Worm (Caenorhabditis elegans) whole organism, L3 larva: ENCODE data around the gene W04H10.1.

Experiments used
- ZK546.5 ChIP-seq: sonication (generic microtip); optimal IDR thresholded peaks from 2 replicates; lab custom pipeline; 2017; ENCODE audit warnings: missing biosample characterization, missing genetic modification characterization
- aly-2 ChIP-seq: fragments of 150-350 bp; optimal IDR thresholded peaks from 2 replicates; lab custom pipeline; 2014; ENCODE audit warnings: missing biosample characterization, missing genetic modification characterization
- ama-1 ChIP-seq: fragments of 150-350 bp; optimal IDR thresholded peaks from 2 replicates; lab custom pipeline; 2018
- ceh-16 ChIP-seq: sonication (generic microtip); optimal IDR thresholded peaks from 2 replicates; lab custom pipeline; 2017; ENCODE audit warnings: missing biosample characterization, missing genetic modification characterization
- ceh-28 ChIP-seq: fragments of 150-350 bp; optimal IDR thresholded peaks from 2 replicates; lab custom pipeline; 2014; ENCODE audit warnings: missing biosample characterization, missing genetic modification reagents, missing genetic modification characterization
- ceh-82 ChIP-seq: fragments of 150-350 bp; optimal IDR thresholded peaks from 2 replicates; lab custom pipeline; 2014; ENCODE audit warnings: missing biosample characterization, missing genetic modification characterization
- ceh-9 ChIP-seq: sonication (generic microtip); optimal IDR thresholded peaks from 2 replicates; lab custom pipeline; 2018; ENCODE audit warnings: missing biosample characterization, missing genetic modification characterization
- daf-12 ChIP-seq: fragments of 150-350 bp; optimal IDR thresholded peaks from 2 replicates; lab custom pipeline; 2014; ENCODE audit warnings: missing biosample characterization, missing genetic modification reagents, missing genetic modification characterization
- egl-27 ChIP-seq: sonication (generic microtip); optimal IDR thresholded peaks from 4 replicates; lab custom pipeline; 2017; ENCODE audit warnings: missing biosample characterization, missing genetic modification reagents, missing genetic modification characterization
- egl-5 ChIP-seq: fragments of 150-350 bp; optimal IDR thresholded peaks from 2 replicates; lab custom pipeline; 2017; ENCODE audit warnings: missing biosample characterization, missing genetic modification reagents, missing genetic modification characterization, inconsistent platforms
- elt-1 ChIP-seq: fragments of 150-350 bp; optimal IDR thresholded peaks from 2 replicates; lab custom pipeline; 2014; ENCODE audit warnings: missing biosample characterization, missing genetic modification characterization
- elt-2 ChIP-seq: sonication (generic microtip); optimal IDR thresholded peaks from 2 replicates; lab custom pipeline; 2016; ENCODE audit warnings: missing genetic modification reagents, mild to moderate bottlenecking, missing genetic modification characterization, missing compliant biosample characterization
- eor-1 ChIP-seq, 2 experiments: fragments of 150-350 bp; optimal IDR thresholded peaks; 2 replicates each; lab custom pipeline; 2014 to 2018; ENCODE audit warnings: missing biosample characterization in 2 of 2, missing genetic modification characterization in 2 of 2
- fkh-10 ChIP-seq: sonication (generic microtip); optimal IDR thresholded peaks from 2 replicates; lab custom pipeline; 2017; ENCODE audit warnings: missing biosample characterization, missing genetic modification reagents, missing genetic modification characterization
- fkh-2 ChIP-seq: fragments of 150-350 bp; optimal IDR thresholded peaks from 2 replicates; lab custom pipeline; 2014; ENCODE audit warnings: missing biosample characterization, missing genetic modification reagents, missing genetic modification characterization
- jun-1 ChIP-seq: fragments of 150-350 bp; optimal IDR thresholded peaks from 2 replicates; lab custom pipeline; 2014; ENCODE audit warnings: missing biosample characterization, missing genetic modification reagents, missing genetic modification characterization
- lin-15B ChIP-seq: fragments of 150-350 bp; optimal IDR thresholded peaks from 2 replicates; lab custom pipeline; 2014; ENCODE audit warnings: missing biosample characterization, missing genetic modification characterization
- lsy-12 ChIP-seq: sonication (generic microtip); optimal IDR thresholded peaks from 2 replicates; lab custom pipeline; 2016; ENCODE audit warnings: mild to moderate bottlenecking, missing genetic modification characterization, missing compliant biosample characterization
- mdl-1 ChIP-seq: fragments of 150-350 bp; optimal IDR thresholded peaks from 2 replicates; lab custom pipeline; 2014; ENCODE audit warnings: missing biosample characterization, missing genetic modification characterization
- mml-1 ChIP-seq: fragments of 150-350 bp; sonication (generic microtip); optimal IDR thresholded peaks from 3 replicates; lab custom pipeline; 2014; ENCODE audit warnings: missing biosample characterization, missing genetic modification characterization
- nhr-12 ChIP-seq: fragments of 150-350 bp; optimal IDR thresholded peaks from 2 replicates; lab custom pipeline; 2014; ENCODE audit warnings: missing biosample characterization, missing genetic modification characterization
- nhr-237 ChIP-seq: fragments of 150-350 bp; optimal IDR thresholded peaks from 2 replicates; lab custom pipeline; 2014; ENCODE audit warnings: missing biosample characterization, missing genetic modification characterization
- nhr-28 ChIP-seq: fragments of 150-350 bp; optimal IDR thresholded peaks from 2 replicates; lab custom pipeline; 2014; ENCODE audit warnings: missing biosample characterization, missing genetic modification characterization
- nhr-67 ChIP-seq: fragments of 150-350 bp; optimal IDR thresholded peaks from 2 replicates; lab custom pipeline; 2014; ENCODE audit warnings: missing biosample characterization, missing genetic modification characterization
- nhr-77 ChIP-seq: fragments of 150-350 bp; optimal IDR thresholded peaks from 2 replicates; lab custom pipeline; 2014; ENCODE audit warnings: missing biosample characterization, missing genetic modification characterization
- pha-4 ChIP-seq: fragments of 150-350 bp; optimal IDR thresholded peaks from 2 replicates; lab custom pipeline; 2014; ENCODE audit warnings: missing biosample characterization, missing genetic modification reagents, missing genetic modification characterization
- sea-2 ChIP-seq: fragments of 150-350 bp; sonication (generic microtip); optimal IDR thresholded peaks from 4 replicates; lab custom pipeline; 2014; ENCODE audit warnings: missing biosample characterization, missing genetic modification reagents, missing genetic modification characterization
- skn-1 ChIP-seq: fragments of 150-350 bp; optimal IDR thresholded peaks from 2 replicates; lab custom pipeline; 2014; ENCODE audit warnings: missing biosample characterization, missing genetic modification characterization
- snpc-4 ChIP-seq: fragments of 150-350 bp; optimal IDR thresholded peaks from 2 replicates; lab custom pipeline; 2014; ENCODE audit warnings: missing biosample characterization, missing genetic modification characterization
- unc-39 ChIP-seq: sonication (generic microtip); optimal IDR thresholded peaks from 4 replicates; lab custom pipeline; 2017; ENCODE audit warnings: missing biosample characterization, missing genetic modification characterization
- unc-62 ChIP-seq: fragments of 150-350 bp; sonication (generic microtip); optimal IDR thresholded peaks from 4 replicates; lab custom pipeline; 2014; ENCODE audit warnings: missing biosample characterization, missing genetic modification reagents, missing genetic modification characterization
- zag-1 ChIP-seq: fragments of 150-350 bp; optimal IDR thresholded peaks from 2 replicates; lab custom pipeline; 2014; ENCODE audit warnings: missing biosample characterization, missing genetic modification characterization
- ztf-11 ChIP-seq: fragments of 150-350 bp; optimal IDR thresholded peaks from 2 replicates; lab custom pipeline; 2014; ENCODE audit warnings: missing biosample characterization, missing genetic modification characterization
- ztf-4 ChIP-seq: fragments of 150-350 bp; optimal IDR thresholded peaks from 2 replicates; lab custom pipeline; 2014; ENCODE audit warnings: missing biosample characterization, missing genetic modification characterization

The W04H10.1 gene

ce11 chrII:581983-582382 lies 26.9 kb upstream of the W04H10.1 start:
- TF ChIP-seq ceh-28 (no peak), unc-62 (GFP tag; lab: Kevin White, UChicago) (no peak), lsy-12 (tag; lab: Kevin White, UChicago) (no peak), aly-2 (tag; lab: Kevin White, UChicago) (no peak), unc-39 (tag; lab: Kevin White, UChicago) (no peak), egl-5 (no peak), fkh-2 (no peak), ceh-9 (tag; lab: Kevin White, UChicago) (no peak), pha-4 (tag; lab: Kevin White, UChicago) (no peak), ztf-11 (tag; lab: Kevin White, UChicago) (no peak), elt-2 (no peak), egl-27 (tag; lab: Kevin White, UChicago) (no peak), nhr-12 (tag; lab: Kevin White, UChicago) (no peak), nhr-237 (tag; lab: Kevin White, UChicago) (no peak), ceh-82 (tag; lab: Kevin White, UChicago) (no peak), nhr-77 (no peak), fkh-10 (GFP tag; lab: Kevin White, UChicago) (no peak), elt-1 (tag; lab: Kevin White, UChicago) (no peak), daf-12 (tag; lab: Kevin White, UChicago) (no peak)

- TF ChIP-seq snpc-4 (tag; lab: Kevin White, UChicago) (no peak), nhr-77 (no peak), fkh-2 (no peak), aly-2 (tag; lab: Kevin White, UChicago) (no peak), jun-1 (tag; lab: Kevin White, UChicago) (no peak), skn-1 (tag; lab: Kevin White, UChicago) (no peak), ceh-82 (tag; lab: Kevin White, UChicago) (no peak), egl-5 (no peak), lsy-12 (tag; lab: Kevin White, UChicago) (no peak), ztf-4 (tag; lab: Kevin White, UChicago) (no peak), lin-15B (tag; lab: Kevin White, UChicago) (no peak), eor-1 (tag; optimal IDR thresholded peaks at IDR 0.05; lab: Kevin White, UChicago) (no peak), ceh-28 (no peak), ceh-16 (tag; lab: Kevin White, UChicago) (no peak), nhr-12 (tag; lab: Kevin White, UChicago) (no peak), elt-2 (no peak)
Measured at ce11 chrII:582649-583048, 26.2 kb upstream of the W04H10.1 start, which contains the start of gene fbxb-14. Gene fbxb-14 (minus strand): TSS chrII:582749.

ce11 chrII:584321-584848 lies 24.5 kb upstream of the W04H10.1 start, which contains the start of the genes W08F4.12 and W08F4.13:
Gene W08F4.12 (minus strand): TSS chrII:584421.
Gene W08F4.13 (plus strand): TSS chrII:584798.
- TF ChIP-seq zag-1 (tag; lab: Kevin White, UChicago) (no peak), jun-1 (tag; lab: Kevin White, UChicago) (no peak), fkh-10 (GFP tag; lab: Kevin White, UChicago) (no peak), skn-1 (tag; lab: Kevin White, UChicago) (no peak), ceh-16 (tag; lab: Kevin White, UChicago) (no peak), nhr-67 (tag; lab: Kevin White, UChicago) (no peak), ceh-9 (tag; lab: Kevin White, UChicago) (no peak), fkh-2 (no peak), ama-1 (lab: Kevin White, UChicago) (no peak)

ce11 chrII:587533-587932 lies 21.3 kb upstream of the W04H10.1 start, which contains the start of gene fbxb-34:
Gene fbxb-34 (plus strand): TSS chrII:587833.
- TF ChIP-seq nhr-28 (tag; lab: Kevin White, UChicago), result no peak
- no peak for TF ChIP-seq ztf-4 (tag; lab: Kevin White, UChicago)
- no peak for TF ChIP-seq mdl-1 (tag; lab: Kevin White, UChicago)
- no peak for TF ChIP-seq pha-4 (tag; lab: Kevin White, UChicago)
- TF ChIP-seq snpc-4 (tag; lab: Kevin White, UChicago), result no peak
- no peak for TF ChIP-seq mml-1 (tag; lab: Kevin White, UChicago)
- TF ChIP-seq sea-2 (GFP tag; lab: Kevin White, UChicago), result no peak
- TF ChIP-seq nhr-237 (tag; lab: Kevin White, UChicago), result no peak
- no peak for TF ChIP-seq ceh-9 (tag; lab: Kevin White, UChicago)
- TF ChIP-seq lsy-12 (tag; lab: Kevin White, UChicago), result no peak
- no peak for TF ChIP-seq ZK546.5
- TF ChIP-seq eor-1 (tag; optimal IDR thresholded peaks at IDR 0.05; lab: Kevin White, UChicago), result no peak
- no peak for TF ChIP-seq ceh-16 (tag; lab: Kevin White, UChicago)
- TF ChIP-seq skn-1 (tag; lab: Kevin White, UChicago), result no peak
- TF ChIP-seq ceh-82 (tag; lab: Kevin White, UChicago), result no peak
- TF ChIP-seq, all 47 proteins: peak for 0
